Worm (Caenorhabditis elegans) whole organism, young adult: Measurements from ENCODE around the gene C03B1.4.

Experiments
- C06A6.2 ChIP-seq: fragments of 200-800 bp; sonication (Bioruptor generic); conservative IDR thresholded peaks from 2 replicates; pipeline ENCODE4 v1.3.6; 2022; ENCODE audit warnings: missing genetic modification characterization, missing compliant biosample characterization
- F22D6.2 ChIP-seq: sonication (generic microtip); optimal IDR thresholded peaks from 2 replicates; lab custom pipeline; 2016; ENCODE audit warnings: mild to moderate bottlenecking, missing genetic modification characterization, missing compliant biosample characterization
- F23B12.7 ChIP-seq: sonication (generic microtip); optimal IDR thresholded peaks from 2 replicates; lab custom pipeline; 2017; ENCODE audit warnings: missing genetic modification characterization, mild to moderate bottlenecking, missing compliant biosample characterization, antibody characterized with exemption, moderate library complexity; ENCODE audit not compliant: insufficient read depth
- F39B2.1 ChIP-seq: fragments of 200-800 bp; sonication (Bioruptor generic); IDR thresholded peaks from 2 replicates; pipeline ENCODE4 v1.3.6; 2022; ENCODE audit warnings: missing genetic modification reagents, missing genetic modification characterization, missing compliant biosample characterization
- K11D2.4 ChIP-seq: fragments of 200-800 bp; sonication (Bioruptor generic); IDR thresholded peaks from 2 replicates; pipeline ENCODE4 v1.3.6; 2022; ENCODE audit warnings: missing genetic modification reagents, missing genetic modification characterization, missing compliant biosample characterization
- K12H6.12 ChIP-seq: fragments of 200-800 bp; sonication (Bioruptor generic); optimal IDR thresholded peaks from 2 replicates; lab custom pipeline; 2018; ENCODE audit warnings: mild to moderate bottlenecking, missing genetic modification characterization, missing compliant biosample characterization
- Y53F4B.3 ChIP-seq: fragments of 200-800 bp; sonication (Bioruptor generic); IDR thresholded peaks from 2 replicates; pipeline ENCODE4 v1.3.6; 2022; ENCODE audit warnings: missing genetic modification reagents, missing genetic modification characterization, missing compliant biosample characterization
- Y95B8A.8 ChIP-seq: fragments of 200-800 bp; sonication (Bioruptor generic); IDR thresholded peaks from 2 replicates; pipeline ENCODE4 v1.3.6; 2022; ENCODE audit warnings: missing genetic modification reagents, missing genetic modification characterization, missing compliant biosample characterization
- ZK185.1 ChIP-seq: sonication (generic microtip); optimal IDR thresholded peaks from 2 replicates; lab custom pipeline; 2016; ENCODE audit warnings: mild to moderate bottlenecking, missing genetic modification characterization, missing compliant biosample characterization; ENCODE audit not compliant: poor library complexity, severe bottlenecking
- aptf-2 ChIP-seq: fragments of 200-800 bp; sonication (Bioruptor generic); conservative IDR thresholded peaks from 2 replicates; pipeline ENCODE4 v1.3.6; 2022; ENCODE audit warnings: missing genetic modification reagents, missing genetic modification characterization, missing compliant biosample characterization
- aptf-3 ChIP-seq: fragments of 200-800 bp; sonication (Bioruptor generic); IDR thresholded peaks from 2 replicates; pipeline ENCODE4 v1.3.6; 2022; ENCODE audit warnings: missing genetic modification characterization, missing compliant biosample characterization
- atf-7 ChIP-seq: sonication (generic microtip); optimal IDR thresholded peaks from 2 replicates; lab custom pipeline; 2017; ENCODE audit warnings: mild to moderate bottlenecking, missing genetic modification characterization, missing compliant biosample characterization
- attf-3 ChIP-seq: fragments of 200-800 bp; sonication (Bioruptor generic); conservative IDR thresholded peaks from 2 replicates; pipeline ENCODE4 v1.3.6; 2022; ENCODE audit warnings: missing genetic modification reagents, missing genetic modification characterization, missing compliant biosample characterization
- attf-6 ChIP-seq: fragments of 200-800 bp; sonication (Bioruptor generic); IDR thresholded peaks from 2 replicates; pipeline ENCODE4 v1.3.6; 2022; ENCODE audit warnings: missing genetic modification reagents, missing genetic modification characterization, missing compliant biosample characterization
- ceh-58 ChIP-seq: fragments of 200-800 bp; sonication (Bioruptor generic); IDR thresholded peaks from 2 replicates; pipeline ENCODE4 v1.3.6; 2022; ENCODE audit warnings: missing genetic modification characterization, missing compliant biosample characterization
- egl-44 ChIP-seq: fragments of 200-800 bp; sonication (Bioruptor generic); IDR thresholded peaks from 2 replicates; pipeline ENCODE4 v1.3.6; 2022; ENCODE audit warnings: missing genetic modification reagents, missing genetic modification characterization, missing compliant biosample characterization
- ekl-4 ChIP-seq: fragments of 200-800 bp; sonication (Bioruptor generic); IDR thresholded peaks from 2 replicates; pipeline ENCODE4 v1.3.6; 2022; ENCODE audit warnings: missing genetic modification reagents, missing genetic modification characterization, missing compliant biosample characterization
- him-1 ChIP-seq: sonication (generic microtip); optimal IDR thresholded peaks from 2 replicates; lab custom pipeline; 2016; ENCODE audit warnings: missing genotype, missing genetic modification reagents, missing genetic modification characterization, missing compliant biosample characterization
- hsf-1 ChIP-seq: fragments of 200-800 bp; sonication (Bioruptor generic); IDR thresholded peaks from 2 replicates; pipeline ENCODE4 v1.3.6; 2022; ENCODE audit warnings: missing genetic modification reagents, missing genetic modification characterization, missing compliant biosample characterization
- let-607 ChIP-seq, 2 experiments: fragments of 200-800 bp in 1 of 2; sonication (Bioruptor generic) in 1 of 2; sonication (generic microtip) in 1 of 2; optimal IDR thresholded peaks; 2 replicates each; lab custom pipeline; 2016 to 2018; ENCODE audit warnings: mild to moderate bottlenecking in 2 of 2, missing compliant biosample characterization in 2 of 2, missing genetic modification characterization in 2 of 2, moderate library complexity in 2 of 2, missing genotype in 1 of 2
- madf-3 ChIP-seq: fragments of 200-800 bp; sonication (Bioruptor generic); IDR thresholded peaks from 2 replicates; pipeline ENCODE4 v1.3.6; 2022; ENCODE audit warnings: missing genetic modification reagents, missing genetic modification characterization, missing compliant biosample characterization
- mes-4 ChIP-seq: sonication (generic microtip); optimal IDR thresholded peaks from 2 replicates; lab custom pipeline; 2016; ENCODE audit warnings: missing genotype, missing genetic modification characterization, missing compliant biosample characterization
- mxl-1 ChIP-seq: sonication (generic microtip); optimal IDR thresholded peaks from 2 replicates; lab custom pipeline; 2016; ENCODE audit warnings: missing genetic modification characterization, missing compliant biosample characterization
- nfyb-1 ChIP-seq: fragments of 200-800 bp; sonication (Bioruptor generic); IDR thresholded peaks from 2 replicates; pipeline ENCODE4 v1.3.6; 2022; ENCODE audit warnings: missing genetic modification reagents, missing genetic modification characterization, missing compliant biosample characterization
- nhr-80 ChIP-seq: sonication (generic microtip); optimal IDR thresholded peaks from 2 replicates; lab custom pipeline; 2016; ENCODE audit warnings: missing genetic modification characterization, missing compliant biosample characterization
- nhr-90 ChIP-seq: sonication (generic microtip); optimal IDR thresholded peaks from 2 replicates; lab custom pipeline; 2016; ENCODE audit warnings: missing genotype, mild to moderate bottlenecking, missing genetic modification characterization, missing compliant biosample characterization
- pbrm-1 ChIP-seq: fragments of 200-800 bp; sonication (Bioruptor generic); IDR thresholded peaks from 2 replicates; pipeline ENCODE4 v1.3.6; 2022; ENCODE audit warnings: missing genetic modification reagents, missing genetic modification characterization, missing compliant biosample characterization
- pha-4 ChIP-seq: fragments of 150-350 bp; sonication (generic microtip); optimal IDR thresholded peaks from 2 replicates; lab custom pipeline; 2014; ENCODE audit warnings: missing biosample characterization, missing genetic modification reagents, missing genetic modification characterization
- rpc-1 ChIP-seq, 2 experiments: fragments of 150-350 bp in 1 of 2; sonication (generic microtip) in 1 of 2; optimal IDR thresholded peaks; 2 replicates each; lab custom pipeline; 2014 to 2018; ENCODE audit warnings: missing biosample characterization in 1 of 2, missing genetic modification characterization in 1 of 2, missing genetic modification reagents in 1 of 2, missing genotype in 1 of 2
- sea-2 ChIP-seq: fragments of 200-800 bp; sonication (Bioruptor generic); IDR thresholded peaks from 2 replicates; pipeline ENCODE4 v1.3.6; 2022; ENCODE audit warnings: missing genetic modification characterization, missing compliant biosample characterization
- snpc-3.4 ChIP-seq: sonication (generic microtip); optimal IDR thresholded peaks from 2 replicates; lab custom pipeline; 2017; ENCODE audit warnings: missing genetic modification characterization, mild to moderate bottlenecking, missing compliant biosample characterization, antibody characterized with exemption, moderate library complexity, missing genotype, missing genetic modification reagents
- sptf-2 ChIP-seq: fragments of 200-800 bp; sonication (Bioruptor generic); optimal IDR thresholded peaks from 2 replicates; lab custom pipeline; 2018; ENCODE audit warnings: mild to moderate bottlenecking, missing genetic modification characterization, missing compliant biosample characterization
- unc-130 ChIP-seq: sonication (generic microtip); optimal IDR thresholded peaks from 2 replicates; lab custom pipeline; 2016; ENCODE audit warnings: missing genetic modification reagents, missing genetic modification characterization, missing compliant biosample characterization
- zim-3 ChIP-seq: sonication (generic microtip); optimal IDR thresholded peaks from 2 replicates; lab custom pipeline; 2017; ENCODE audit warnings: mild to moderate bottlenecking, missing genetic modification characterization, moderate library complexity, missing compliant biosample characterization
- ztf-18 ChIP-seq: sonication (generic microtip); optimal IDR thresholded peaks from 2 replicates; lab custom pipeline; 2016; ENCODE audit warnings: missing genotype, mild to moderate bottlenecking, missing genetic modification characterization, missing compliant biosample characterization
- ztf-22 ChIP-seq: fragments of 200-800 bp; sonication (Bioruptor generic); optimal IDR thresholded peaks from 2 replicates; lab custom pipeline; 2018; ENCODE audit warnings: mild to moderate bottlenecking, missing genetic modification characterization, moderate library complexity, missing compliant biosample characterization
- ztf-25 ChIP-seq: fragments of 200-800 bp; sonication (Bioruptor generic); IDR thresholded peaks from 2 replicates; pipeline ENCODE4 v1.3.6; 2022; ENCODE audit warnings: missing genetic modification reagents, missing genetic modification characterization, missing compliant biosample characterization
- ztf-6 ChIP-seq: fragments of 200-800 bp; sonication (Bioruptor generic); IDR thresholded peaks from 2 replicates; pipeline ENCODE4 v1.3.6; 2022; ENCODE audit warnings: missing genetic modification reagents, missing genetic modification characterization, missing compliant biosample characterization

The C03B1.4 gene

DNA sequence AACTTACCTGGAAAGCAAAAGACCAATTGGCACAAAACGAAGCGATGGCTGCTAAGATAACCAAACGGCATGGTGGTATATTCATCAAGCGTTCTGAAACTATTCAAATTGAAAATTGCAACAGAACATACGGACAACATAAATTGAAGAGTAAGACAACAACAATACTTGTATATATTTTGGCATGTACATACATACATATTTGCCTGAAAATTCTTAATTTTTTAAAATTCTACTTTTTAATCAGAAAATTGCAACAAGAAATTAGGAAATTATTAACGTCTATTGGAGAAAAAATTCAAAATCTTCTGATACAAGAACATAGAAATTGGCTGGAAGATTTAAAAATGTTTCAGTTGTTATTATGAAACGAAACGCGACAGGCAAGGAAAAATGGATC, 26.3 kb upstream of the C03B1.4 start, which contains the start of gene C03B1.13 (continued):
- no peak for TF ChIP-seq mes-4 (tag; lab: Kevin White, UChicago)
- TF ChIP-seq, all 124 proteins: peak for 0

DNA sequence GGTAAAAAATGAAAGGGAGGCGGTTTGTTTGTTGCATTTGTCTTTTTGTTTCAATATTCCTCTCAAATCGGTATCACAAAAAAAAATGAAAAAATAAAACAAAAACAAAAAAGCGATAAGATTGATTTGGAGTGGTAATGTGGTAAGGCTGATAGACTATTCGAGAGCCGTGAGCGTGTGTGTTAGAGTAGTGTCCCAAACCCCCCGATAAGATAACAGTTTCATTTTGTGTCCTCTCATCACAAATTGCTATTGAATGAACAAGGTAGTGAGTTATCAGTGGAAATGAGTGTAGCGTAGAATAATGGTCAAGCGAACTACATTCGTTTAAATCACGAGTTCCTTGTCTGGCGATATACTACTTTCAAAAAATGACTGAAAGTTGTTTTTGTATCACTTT, 25.9 kb upstream of the C03B1.4 start:
- TF ChIP-seq snpc-3.4 (no peak), hsf-1 (GFP tag; lab: Robert Waterston, UW) (no peak), nfyb-1 (peak; percentile 42; the same call in 1 of the 2 replicates), atf-7 (peak; percentile 3), ztf-22 (GFP tag; lab: Kevin White, UChicago) (peak; percentile 38), nhr-80 (tag; lab: Kevin White, UChicago) (peak; percentile 93), nhr-90 (tag; lab: Kevin White, UChicago) (peak; percentile 16), Y53F4B.3 (GFP tag; lab: Robert Waterston, UW) (no peak), K12H6.12 (no peak), pha-4 (peak; percentile 2), let-607 (tag; optimal IDR thresholded peaks at IDR 0.05; lab: Kevin White, UChicago) (peak in 1 of 2 experiments; percentile 9), egl-44 (GFP tag; lab: Robert Waterston, UW) (no peak)

DNA sequence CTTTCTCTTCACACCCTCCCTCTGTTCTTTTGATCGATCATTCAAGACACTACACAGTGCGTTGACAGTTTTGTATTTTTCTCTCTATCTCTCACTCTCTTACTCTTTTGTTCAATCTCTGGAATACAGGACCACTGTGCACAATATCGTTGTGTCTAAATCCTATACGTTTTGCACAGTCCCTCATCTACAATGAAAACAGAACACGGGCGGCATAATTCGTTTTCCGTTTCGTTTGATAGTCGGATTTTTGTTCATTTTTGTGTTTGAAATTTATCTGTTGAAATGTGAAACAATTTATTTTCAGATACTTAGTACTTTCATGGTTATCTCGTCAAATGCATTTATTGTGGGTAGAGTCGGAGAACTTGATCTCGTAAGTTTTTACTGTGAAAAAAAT, 22.8 kb upstream of the C03B1.4 start, which contains the start of gene C03B1.7:
Gene C03B1.7 (plus strand): TSS at position 301 of the 400 bp plus-strand sequence.
- no peak for TF ChIP-seq ceh-58 (GFP tag; lab: Robert Waterston, UW)
- no peak for TF ChIP-seq mxl-1 (tag; lab: Kevin White, UChicago)
- no peak for TF ChIP-seq unc-130 (GFP tag; lab: Kevin White, UChicago)
- TF ChIP-seq rpc-1 (optimal IDR thresholded peaks at IDR 0.05; lab: Kevin White, UChicago), result no peak
- no peak for TF ChIP-seq rpc-1 (tag; optimal IDR thresholded peaks at IDR 0.05; lab: Kevin White, UChicago)
- TF ChIP-seq zim-3 (tag; lab: Kevin White, UChicago), result no peak
- no peak for TF ChIP-seq Y95B8A.8
- no peak for TF ChIP-seq ztf-25 (GFP tag; lab: Robert Waterston, UW)
- no peak for TF ChIP-seq aptf-3
- no peak for TF ChIP-seq ZK185.1 (tag; lab: Kevin White, UChicago)
- TF ChIP-seq K11D2.4 (GFP tag; lab: Robert Waterston, UW), result no peak
- TF ChIP-seq madf-3, result no peak
- TF ChIP-seq aptf-2 (GFP tag; lab: Robert Waterston, UW), result no peak
- TF ChIP-seq attf-3 (GFP tag; lab: Robert Waterston, UW), result no peak
- no peak for TF ChIP-seq attf-6 (GFP tag; lab: Robert Waterston, UW)
- no peak for TF ChIP-seq Y53F4B.3 (GFP tag; lab: Robert Waterston, UW)
- TF ChIP-seq sptf-2 (GFP tag; lab: Kevin White, UChicago), result no peak

DNA sequence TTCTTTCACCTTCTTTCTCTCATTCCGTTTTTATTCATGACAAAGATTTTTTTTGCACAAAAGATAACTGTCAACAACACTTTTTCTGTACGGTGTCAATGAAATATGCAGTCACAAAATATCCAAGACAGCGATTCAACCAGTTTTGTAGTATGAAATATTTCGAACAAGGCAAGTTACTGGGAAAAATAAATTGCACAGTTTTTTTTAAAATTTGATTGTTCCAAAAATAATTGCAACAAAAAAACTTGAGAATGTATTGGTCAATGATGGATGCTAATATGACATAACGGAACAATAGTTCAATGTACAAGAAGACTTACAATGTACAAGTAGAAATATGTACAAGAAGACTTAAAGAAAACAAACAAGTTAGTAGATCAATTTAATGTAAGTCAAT, 18.5 kb upstream of the C03B1.4 start:
- TF ChIP-seq mxl-1 (tag; lab: Kevin White, UChicago) (no peak), rpc-1 (optimal IDR thresholded peaks at IDR 0.05; lab: Kevin White, UChicago) (no peak), rpc-1 (tag; optimal IDR thresholded peaks at IDR 0.05; lab: Kevin White, UChicago) (no peak), attf-3 (GFP tag; lab: Robert Waterston, UW) (no peak), F39B2.1 (GFP tag; lab: Robert Waterston, UW) (no peak), ztf-18 (tag; lab: Kevin White, UChicago) (no peak), let-607 (tag; optimal IDR thresholded peaks at IDR 0.05; lab: Kevin White, UChicago) (no peak), pbrm-1 (GFP tag; lab: Robert Waterston, UW) (no peak), F23B12.7 (tag; lab: Kevin White, UChicago) (no peak), C06A6.2 (GFP tag; lab: Robert Waterston, UW) (no peak), ztf-6 (GFP tag; lab: Robert Waterston, UW) (no peak), F22D6.2 (tag; lab: Kevin White, UChicago) (no peak), ekl-4 (GFP tag; lab: Robert Waterston, UW) (no peak), him-1 (no peak), sea-2 (GFP tag; lab: Robert Waterston, UW) (no peak)
- TF ChIP-seq, all 124 proteins: peak for 0
